Worm (Caenorhabditis elegans): Measurements from ENCODE around the gene pkc-3.
A peak's percentile ranks its signal among the peaks of the same experiment; 100 is the strongest.

Gene pkc-3

DNA sequence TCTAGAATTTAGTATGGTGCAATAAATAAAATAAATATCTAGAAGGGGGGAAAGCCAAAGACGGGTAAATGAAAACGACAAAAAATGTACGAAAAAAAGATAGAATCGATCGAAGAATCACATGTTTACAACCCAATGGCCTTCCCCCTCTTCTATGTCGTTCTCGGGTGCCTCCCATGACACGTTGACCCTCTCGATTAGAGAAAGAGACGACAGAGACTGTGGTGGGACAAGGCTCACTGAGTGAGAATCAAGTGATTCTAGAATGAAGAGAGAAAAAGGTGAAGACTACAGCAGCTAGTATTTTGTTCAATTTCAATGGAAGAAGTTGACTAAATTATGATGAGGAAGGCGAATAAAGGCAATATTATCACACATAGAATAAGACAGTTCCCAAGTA, 46.2 kb downstream of the pkc-3 start (continued):
- TF ChIP-seq lin-35 (GFP tag; optimal IDR thresholded peaks at IDR 0.05) (no peak), B0336.3 (GFP tag; IDR thresholded peaks at IDR 0.05) (peak; percentile 65; the same call in 1 of the 2 replicates), ekl-4 (GFP tag; IDR thresholded peaks at IDR 0.05) (no peak), ztf-6 (GFP tag; IDR thresholded peaks at IDR 0.05) (no peak), lir-1 (GFP tag; conservative IDR thresholded peaks at IDR 0.05) (no peak), nhr-120 (GFP tag; IDR thresholded peaks at IDR 0.05) (no peak), B0019.2 (GFP tag; conservative IDR thresholded peaks at IDR 0.05) (no peak), ztf-25 (GFP tag; IDR thresholded peaks at IDR 0.05) (no peak), egrh-3 (GFP tag; IDR thresholded peaks at IDR 0.05) (0 out of 2 replicates have a peak, but pooled peaks have one; percentile 16), dpff-1 (tag; optimal IDR thresholded peaks at IDR 0.05) (no peak), F57C9.4 (tag; optimal IDR thresholded peaks at IDR 0.05) (no peak), lin-40 (tag; optimal IDR thresholded peaks at IDR 0.05) (peak; percentile 15), snpc-4 (GFP tag; optimal IDR thresholded peaks at IDR 0.05) (no peak), snpc-4 (tag; optimal IDR thresholded peaks at IDR 0.05) (peak in 3 of 4 experiments; percentile 8 to 18 (median 9)), hlh-26 (GFP tag; conservative IDR thresholded peaks at IDR 0.05) (no peak), let-526 (GFP tag; IDR thresholded peaks at IDR 0.05) (no peak), hsf-1 (GFP tag; IDR thresholded peaks at IDR 0.05) (no peak), madf-10 (tag; optimal IDR thresholded peaks at IDR 0.05) (peak; percentile 32), nfyb-1 (GFP tag; IDR thresholded peaks at IDR 0.05) (0 out of 2 replicates have a peak, but pooled peaks have one; percentile 59), pha-4 (tag; optimal IDR thresholded peaks at IDR 0.05) (peak; percentile 45), rpc-1 (optimal IDR thresholded peaks at IDR 0.05) (no peak), rpc-1 (tag; optimal IDR thresholded peaks at IDR 0.05) (no peak), F33H1.4 (GFP tag; IDR thresholded peaks at IDR 0.05) (no peak)

DNA sequence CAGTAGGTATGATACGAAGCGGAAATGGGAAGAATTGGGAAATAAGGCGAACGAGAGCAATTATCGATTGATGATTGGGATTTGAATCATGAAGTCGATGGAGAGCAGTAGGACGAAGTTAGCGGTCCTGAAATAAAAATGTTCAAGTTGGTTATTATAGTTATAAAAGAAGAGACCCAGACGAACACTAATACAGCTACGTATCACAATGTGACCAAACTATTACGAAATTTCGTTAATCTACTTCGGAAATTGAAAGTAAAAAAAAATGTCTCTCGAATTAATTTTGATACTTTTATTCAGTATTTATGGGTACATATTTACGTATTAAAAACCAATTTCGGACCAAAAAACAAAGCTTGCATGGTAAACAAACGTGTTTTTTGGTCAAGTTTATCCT, 46.6 kb downstream of the pkc-3 start:
- no peak for TF ChIP-seq ceh-40 (GFP tag; IDR thresholded peaks at IDR 0.05)
- TF ChIP-seq cebp-1 (GFP tag; IDR thresholded peaks at IDR 0.05), result peak; percentile 58
- peak; percentile 68 for TF ChIP-seq cebp-1 (tag; optimal IDR thresholded peaks at IDR 0.05)

DNA sequence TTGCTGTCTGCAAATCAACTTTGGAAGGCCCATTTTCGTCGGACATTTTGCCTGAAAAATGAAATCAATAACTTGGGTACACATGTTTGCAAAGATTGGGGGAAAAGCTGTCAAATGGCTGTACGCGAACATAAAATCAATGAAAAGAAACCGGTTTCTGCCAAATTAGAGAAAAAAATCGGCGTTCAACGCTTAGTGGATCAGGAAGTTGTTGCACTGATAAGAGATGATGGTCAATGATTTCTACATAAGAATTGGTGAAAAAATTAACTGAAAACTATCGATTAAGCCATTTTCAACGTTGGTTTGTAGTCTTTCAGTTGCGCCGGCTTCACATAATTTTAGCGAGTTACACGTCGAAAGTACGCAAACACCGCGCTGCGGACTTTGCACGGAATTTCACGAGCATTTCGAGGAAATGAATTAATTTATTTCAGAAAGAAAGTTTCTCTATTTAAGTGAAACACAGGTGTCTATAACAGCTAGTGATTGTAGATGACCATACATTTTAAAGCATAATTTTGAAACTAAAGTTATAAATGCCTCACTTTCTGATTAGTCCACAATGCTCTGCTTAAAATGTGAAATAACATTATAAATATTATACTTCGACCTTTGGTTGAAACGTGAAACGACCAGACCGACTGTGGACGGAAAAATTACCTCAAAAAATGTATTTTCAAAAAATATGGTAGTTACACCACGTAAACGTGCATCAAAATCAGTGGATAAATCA, 49.9 kb downstream of the pkc-3 start, which contains the start of the genes F07F6.4 and F07F6.2:
Gene F07F6.4 (minus strand): TSS at position 51 of the 736 bp plus-strand sequence.
Gene F07F6.2 (plus strand): TSS at position 686 of the 736 bp plus-strand sequence.
- no peak for TF ChIP-seq fkh-3 (tag; optimal IDR thresholded peaks at IDR 0.05)
- peak; percentile 89 to 94 for TF ChIP-seq let-607 (tag; optimal IDR thresholded peaks at IDR 0.05)
- peak; percentile 14 for TF ChIP-seq attf-5 (GFP tag; optimal IDR thresholded peaks at IDR 0.05)

DNA sequence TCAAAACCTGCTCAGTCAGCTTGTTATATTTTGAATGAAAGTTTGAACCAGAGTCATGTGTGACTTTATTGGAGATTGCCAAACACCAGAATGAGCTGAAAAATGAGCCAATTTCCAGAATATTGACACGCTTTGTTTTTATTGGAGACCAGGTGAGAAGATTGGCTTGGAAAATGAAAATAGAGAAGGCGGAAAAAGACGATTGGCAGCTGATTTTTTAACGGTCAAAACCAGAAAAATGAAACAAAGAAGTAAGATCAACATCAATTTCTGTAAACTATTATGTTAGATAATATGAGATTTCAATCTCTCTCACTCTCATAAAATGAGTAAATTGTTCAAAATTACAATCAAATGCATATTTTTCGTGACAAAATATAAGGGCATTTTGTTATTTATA, 53.2 kb downstream of the pkc-3 start, which contains the start of gene srx-114:
Gene srx-114 (minus strand): TSS at position 101 of the 400 bp plus-strand sequence.
- TF ChIP-seq B0261.1 (tag; optimal IDR thresholded peaks at IDR 0.05) (no peak), lin-26 (GFP tag; IDR thresholded peaks at IDR 0.05) (no peak), nhr-80 (tag; optimal IDR thresholded peaks at IDR 0.05) (no peak), mes-4 (tag; optimal IDR thresholded peaks at IDR 0.05) (no peak), madf-3 (GFP tag; IDR thresholded peaks at IDR 0.05) (no peak), snpc-4 (GFP tag; optimal IDR thresholded peaks at IDR 0.05) (no peak), snpc-4 (tag; optimal IDR thresholded peaks at IDR 0.05) (no peak), Y79H2A.3 (GFP tag; conservative IDR thresholded peaks at IDR 0.05) (no peak), sdz-38 (tag; optimal IDR thresholded peaks at IDR 0.05) (no peak), dpl-1 (GFP tag; optimal IDR thresholded peaks at IDR 0.05) (no peak), dox-1 (GFP tag; IDR thresholded peaks at IDR 0.05) (no peak), Y56A3A.18 (GFP tag; IDR thresholded peaks at IDR 0.05) (no peak), attf-3 (GFP tag; conservative IDR thresholded peaks at IDR 0.05) (no peak), tlf-1 (GFP tag; optimal IDR thresholded peaks at IDR 0.05) (no peak), lir-1 (GFP tag; conservative IDR thresholded peaks at IDR 0.05) (no peak), nfya-1 (tag; optimal IDR thresholded peaks at IDR 0.05; ENCODE audit: borderline replicate concordance, insufficient read depth) (no peak)
